Worm (Caenorhabditis elegans): ENCODE data around the gene K09D9.3.

K09D9.3 gene

DNA sequence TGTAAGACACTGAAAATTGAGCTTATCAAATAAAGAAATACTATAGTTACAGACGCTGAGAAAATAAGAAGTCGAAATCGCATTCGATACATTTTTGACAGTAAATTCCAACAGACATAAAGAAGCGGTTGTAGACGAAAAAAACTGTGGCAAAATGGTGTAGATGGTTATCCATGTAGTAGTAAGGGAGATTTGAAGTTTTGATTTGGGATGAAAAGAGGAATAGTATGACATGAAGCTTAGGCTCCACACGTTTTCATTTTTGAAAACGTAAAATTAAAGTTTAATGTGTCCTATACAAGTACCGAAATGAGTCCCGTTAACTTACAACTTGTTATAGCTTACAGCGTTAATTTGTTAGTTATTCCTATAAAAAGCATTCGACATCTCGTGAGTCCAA, 25.2 kb upstream of the K09D9.3 start, which contains the start of gene K09D9.9:
TSS of gene K09D9.9 (minus strand) at position 101 of the 400 bp plus-strand sequence.
- TF ChIP-seq ceh-82 (tag; optimal IDR thresholded peaks at IDR 0.05) = no peak
- TF ChIP-seq unc-130 (tag; optimal IDR thresholded peaks at IDR 0.05) = no peak
- TF ChIP-seq efl-1 (optimal IDR thresholded peaks at IDR 0.05) = no peak
- peak in 1 of 2 experiments; percentile 87 for TF ChIP-seq efl-1 (GFP tag; optimal IDR thresholded peaks at IDR 0.05 in 1 of 2)

ce11 chrV:3995838-3996237, 23.4 kb upstream of the K09D9.3 start, which contains the start of gene srx-62:
Gene srx-62 (minus strand): TSS chrV:3995938.
- TF ChIP-seq snpc-4 (tag; optimal IDR thresholded peaks at IDR 0.05) (no peak), nhr-237 (tag; optimal IDR thresholded peaks at IDR 0.05) (no peak), nhr-11 (tag; optimal IDR thresholded peaks at IDR 0.05) (no peak), tbx-2 (tag; optimal IDR thresholded peaks at IDR 0.05) (no peak), ama-1 (optimal IDR thresholded peaks at IDR 0.05) (no peak), Y116A8C.19 (tag; optimal IDR thresholded peaks at IDR 0.05; ENCODE audit: borderline replicate concordance) (no peak), nhr-19 (GFP tag; conservative IDR thresholded peaks at IDR 0.05) (no peak)

DNA sequence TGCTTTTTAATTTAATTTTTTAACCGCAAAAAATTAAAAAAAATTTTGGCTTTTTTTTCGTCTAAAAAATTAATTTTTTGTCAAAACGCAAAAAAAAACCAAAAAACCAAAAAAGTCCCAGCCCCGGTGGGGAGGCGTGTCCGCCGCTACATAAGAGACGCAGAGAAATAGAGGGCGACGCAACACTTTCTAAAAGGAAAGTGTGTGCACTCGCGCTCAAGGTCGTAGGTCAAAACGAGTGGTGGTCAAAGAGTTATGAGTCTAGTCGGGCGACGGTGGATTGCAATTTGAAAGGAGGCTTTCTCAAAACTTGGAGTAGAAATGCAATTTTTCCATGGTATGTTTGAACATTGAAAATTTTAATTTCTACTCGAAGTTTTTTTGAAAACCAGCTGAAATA, 14.7 kb upstream of the K09D9.3 start:
- TF ChIP-seq ets-5 (GFP tag; IDR thresholded peaks at IDR 0.05) = no peak
- TF ChIP-seq zip-4 (GFP tag; optimal IDR thresholded peaks at IDR 0.05) = no peak
- TF ChIP-seq lin-35 (GFP tag; optimal IDR thresholded peaks at IDR 0.05) = no peak
- no peak for TF ChIP-seq egl-13 (tag; optimal IDR thresholded peaks at IDR 0.05)
- no peak for TF ChIP-seq dpl-1 (GFP tag; optimal IDR thresholded peaks at IDR 0.05)
- TF ChIP-seq nhr-12 (tag; optimal IDR thresholded peaks at IDR 0.05) = no peak
- TF ChIP-seq rnt-1 (tag; optimal IDR thresholded peaks at IDR 0.05) = no peak
- TF ChIP-seq blmp-1 (tag; optimal IDR thresholded peaks at IDR 0.05) = peak; percentile 63
- no peak for TF ChIP-seq nhr-76 (tag; optimal IDR thresholded peaks at IDR 0.05)

DNA sequence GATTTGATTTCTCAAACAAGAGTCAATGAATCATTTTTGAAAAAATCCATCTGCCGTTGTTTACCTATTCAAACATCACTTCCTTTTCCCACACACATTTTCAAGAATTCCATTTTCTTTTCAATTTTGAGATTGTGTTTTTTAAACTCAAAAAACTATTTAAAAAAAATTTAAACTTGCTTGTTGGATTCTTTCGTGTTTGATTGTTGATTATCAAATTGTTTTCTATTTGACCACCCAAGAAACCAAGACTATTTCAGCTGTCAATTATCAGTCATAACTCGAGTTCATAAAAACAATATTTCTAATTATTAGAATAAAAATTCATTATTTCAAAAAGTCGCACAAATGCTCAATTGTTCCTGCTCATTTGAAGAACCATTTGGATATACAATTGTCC, 14.1 kb upstream of the K09D9.3 start, which contains the start of gene srh-8:
TSS of gene srh-8 (plus strand) at position 301 of the 400 bp plus-strand sequence.
- TF ChIP-seq ceh-82 (tag; optimal IDR thresholded peaks at IDR 0.05) (no peak), mef-2 (tag; optimal IDR thresholded peaks at IDR 0.05) (no peak), ztf-4 (tag; optimal IDR thresholded peaks at IDR 0.05) (no peak), ets-5 (GFP tag; IDR thresholded peaks at IDR 0.05) (no peak), hlh-4 (tag; optimal IDR thresholded peaks at IDR 0.05) (no peak), grh-1 (GFP tag; IDR thresholded peaks at IDR 0.05) (no peak), tbx-2 (tag; optimal IDR thresholded peaks at IDR 0.05) (no peak), fkh-10 (GFP tag; optimal IDR thresholded peaks at IDR 0.05) (no peak), unc-98 (GFP tag; IDR thresholded peaks at IDR 0.05) (no peak), egl-27 (tag; optimal IDR thresholded peaks at IDR 0.05) (no peak), rnt-1 (tag; optimal IDR thresholded peaks at IDR 0.05) (no peak), nhr-84 (tag; optimal IDR thresholded peaks at IDR 0.05) (no peak)

DNA sequence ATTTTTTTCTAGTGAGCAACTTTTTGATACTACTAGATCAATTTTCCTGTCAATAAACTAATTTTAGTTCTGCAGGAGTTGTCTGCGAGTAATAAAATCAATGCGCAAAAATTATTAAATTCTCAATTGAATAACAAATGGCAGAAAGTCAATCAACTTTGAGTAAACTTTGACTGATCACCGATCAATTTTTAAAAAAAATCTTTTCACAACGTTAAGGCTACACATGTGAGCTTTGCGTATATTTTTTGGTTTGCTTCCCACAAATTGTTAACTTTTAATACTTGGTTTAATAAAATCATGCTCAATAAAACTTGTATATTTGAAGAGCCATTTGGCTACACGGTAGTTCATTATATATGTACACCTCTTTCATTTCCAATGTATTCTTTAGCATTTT, 11.4 kb upstream of the K09D9.3 start, which contains the start of gene srh-7:
TSS of gene srh-7 (plus strand) at position 301 of the 400 bp plus-strand sequence.
- TF ChIP-seq nhr-12 (tag; optimal IDR thresholded peaks at IDR 0.05) = no peak
- TF ChIP-seq ceh-63 (GFP tag; optimal IDR thresholded peaks at IDR 0.05) = no peak
- no peak for TF ChIP-seq ets-5 (GFP tag; IDR thresholded peaks at IDR 0.05)
- no peak for TF ChIP-seq F16B12.6 (tag; optimal IDR thresholded peaks at IDR 0.05)
- no peak for TF ChIP-seq egl-13 (tag; optimal IDR thresholded peaks at IDR 0.05)
- TF ChIP-seq mab-9 (GFP tag; IDR thresholded peaks at IDR 0.05) = no peak
- no peak for TF ChIP-seq xbp-1 (tag; optimal IDR thresholded peaks at IDR 0.05)
- no peak for TF ChIP-seq isw-1 (GFP tag; IDR thresholded peaks at IDR 0.05)
- TF ChIP-seq mdl-1 (tag; optimal IDR thresholded peaks at IDR 0.05) = no peak
- TF ChIP-seq nhr-76 (tag; optimal IDR thresholded peaks at IDR 0.05) = no peak
- no peak for TF ChIP-seq nhr-90 (tag; optimal IDR thresholded peaks at IDR 0.05; ENCODE audit: poor library complexity)
- no peak for TF ChIP-seq lsy-2 (tag; optimal IDR thresholded peaks at IDR 0.05)
- TF ChIP-seq egl-27 (tag; optimal IDR thresholded peaks at IDR 0.05) = no peak

All from whole organism, L1 larva.